Fruit fly (Drosophila melanogaster) whole organism, larva: Measurements from ENCODE around the gene CG10365.

Experiments
- noc ChIP-seq: fragments of 200-800 bp; sonication (Bioruptor generic); optimal IDR thresholded peaks from 3 replicates; lab custom pipeline; 2019; ENCODE audit warnings: missing biosample characterization, mild to moderate bottlenecking, missing genetic modification characterization, moderate library complexity

CG10365 gene

dm6 chr3R:23722680-23723372, at the start of gene CG10365:
CG10365 (plus strand) TSS chr3R:23723331.
- peak; percentile 89 for TF ChIP-seq noc (tag; lab: Kevin White, UChicago)

dm6 chr3R:23674369-23674768, 48.8 kb upstream of the CG10365 start:
- no peak for TF ChIP-seq noc (tag; lab: Kevin White, UChicago)

DNA sequence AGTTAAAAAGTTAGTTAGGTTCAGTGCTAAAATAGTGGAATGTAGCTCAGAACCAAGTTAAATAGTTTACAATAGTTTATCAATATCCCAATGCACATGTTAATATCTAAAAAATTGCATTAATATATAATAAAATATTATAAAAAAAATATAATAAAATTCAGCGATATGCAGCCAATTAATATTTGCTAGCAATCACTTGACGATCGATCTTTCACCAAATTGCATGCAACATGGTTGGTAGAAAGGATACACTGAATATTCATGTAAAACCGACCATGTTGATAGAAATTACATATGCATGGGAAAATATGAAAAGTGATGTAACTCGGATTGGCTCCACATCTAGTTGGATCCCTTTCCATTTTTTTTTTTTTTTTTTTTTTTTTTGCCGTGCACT, 47.5 kb upstream of the CG10365 start:
- no peak for TF ChIP-seq noc (tag; lab: Kevin White, UChicago)

- no peak for TF ChIP-seq noc (tag; lab: Kevin White, UChicago)
Observed at dm6 chr3R:23677058-23677457, 46.1 kb upstream of the CG10365 start, which contains the start of gene GILT3. GILT3 (plus strand) TSS chr3R:23677358.

- peak; percentile 89 for TF ChIP-seq noc (tag; lab: Kevin White, UChicago)
Observed at dm6 chr3R:23678349-23679193, 44.6 kb upstream of the CG10365 start, which contains the start of gene GILT2. GILT2 (plus strand) TSS chr3R:23678895.

- peak; percentile 18 for TF ChIP-seq noc (tag; lab: Kevin White, UChicago)
Observed at dm6 chr3R:23679911-23680336, 43.2 kb upstream of the CG10365 start, which contains the start of gene eIF3d1. eIF3d1 (plus strand) TSS chr3R:23680039.

DNA sequence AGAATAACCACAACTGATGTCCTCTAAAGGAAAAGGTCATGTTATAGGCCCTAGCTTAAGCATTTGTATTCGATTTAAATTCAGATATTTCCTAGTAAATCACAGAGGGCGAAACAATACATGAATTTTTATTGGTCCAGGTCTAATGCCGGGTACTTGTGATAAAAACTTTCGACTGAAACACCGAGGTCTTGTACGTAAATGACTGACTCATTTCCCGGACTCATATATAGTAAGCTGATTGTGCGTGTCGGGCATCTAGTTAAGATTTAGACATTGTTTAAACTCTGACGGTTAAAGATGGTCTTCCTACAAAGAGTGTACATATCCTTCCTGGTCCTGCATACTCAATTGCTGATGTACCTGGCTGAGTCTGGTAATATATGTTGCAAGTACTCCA, 40.9 kb upstream of the CG10365 start, which contains the start of gene CG16710:
CG16710 (plus strand) TSS at position 301 of the 400 bp plus-strand sequence.
- no peak for TF ChIP-seq noc (tag; lab: Kevin White, UChicago)

DNA sequence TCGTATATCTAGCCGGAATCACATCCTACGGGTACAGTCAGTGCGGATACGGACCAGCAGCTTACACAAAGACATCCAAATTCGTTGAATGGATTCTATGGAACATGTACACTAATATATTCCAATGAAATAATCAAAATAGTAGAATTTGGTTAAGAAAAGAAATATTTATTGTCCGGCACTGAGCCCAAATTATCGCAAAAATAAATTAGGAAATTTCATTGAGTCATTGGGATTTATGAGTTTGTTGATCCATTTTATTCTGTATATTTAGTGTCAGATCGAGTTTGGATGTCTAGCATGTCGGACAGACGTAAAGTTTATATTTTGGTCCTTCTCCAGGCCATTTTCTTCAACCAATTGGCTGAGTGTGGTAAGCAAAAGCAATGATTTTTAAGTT, 39.4 kb upstream of the CG10365 start, which contains the start of gene CG18754:
CG18754 (plus strand) TSS at position 301 of the 400 bp plus-strand sequence.
- no peak for TF ChIP-seq noc (tag; lab: Kevin White, UChicago)

DNA sequence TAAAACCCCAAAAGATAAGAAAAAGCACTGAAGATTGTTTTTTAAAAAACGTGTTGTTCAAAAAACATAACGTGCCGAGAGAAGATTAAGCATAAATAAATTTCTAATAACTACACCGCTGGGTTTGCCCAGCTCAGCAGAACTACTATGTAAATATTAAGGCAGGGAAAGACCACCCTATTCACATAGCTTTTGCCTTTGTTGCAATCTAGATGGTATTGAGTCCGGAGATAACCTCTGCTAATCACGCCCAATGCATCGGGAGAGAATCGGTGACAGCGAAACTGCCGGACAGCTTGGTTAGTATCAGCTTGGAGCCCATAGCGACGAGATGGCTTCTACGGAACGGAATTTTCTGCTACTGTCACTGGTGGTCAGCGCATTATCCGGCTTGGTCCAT, 37.2 kb upstream of the CG10365 start, which contains the start of gene SPE:
SPE (plus strand) TSS at position 301 of the 400 bp plus-strand sequence.
- TF ChIP-seq noc (tag; lab: Kevin White, UChicago), result no peak

dm6 chr3R:23686924-23687323, 36.2 kb upstream of the CG10365 start:
- no peak for TF ChIP-seq noc (tag; lab: Kevin White, UChicago)

DNA sequence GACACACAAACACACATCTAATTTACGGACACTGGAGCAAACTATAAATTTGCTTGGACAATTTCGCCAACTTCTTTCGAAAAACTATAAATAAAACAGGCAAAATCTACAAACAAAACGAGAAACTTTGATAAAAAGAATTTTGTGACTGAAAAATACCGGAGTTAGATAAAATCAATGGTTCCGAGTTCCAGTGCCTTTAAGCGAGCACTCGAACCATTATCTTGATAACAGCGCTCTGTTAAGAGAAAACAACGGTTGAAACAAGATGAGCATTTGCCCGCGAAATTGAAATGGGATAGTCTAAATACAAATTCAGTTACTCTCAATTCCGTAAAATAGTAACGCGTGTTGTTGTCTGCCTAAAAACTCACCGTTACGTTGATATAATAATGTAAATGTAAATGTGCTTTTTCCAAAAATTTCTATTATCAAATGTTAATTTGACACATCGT, 28.5 kb upstream of the CG10365 start, which contains the start of gene CG10254:
CG10254 (minus strand) TSS at position 405 of the 455 bp plus-strand sequence.
- TF ChIP-seq noc (tag; lab: Kevin White, UChicago), result no peak

DNA sequence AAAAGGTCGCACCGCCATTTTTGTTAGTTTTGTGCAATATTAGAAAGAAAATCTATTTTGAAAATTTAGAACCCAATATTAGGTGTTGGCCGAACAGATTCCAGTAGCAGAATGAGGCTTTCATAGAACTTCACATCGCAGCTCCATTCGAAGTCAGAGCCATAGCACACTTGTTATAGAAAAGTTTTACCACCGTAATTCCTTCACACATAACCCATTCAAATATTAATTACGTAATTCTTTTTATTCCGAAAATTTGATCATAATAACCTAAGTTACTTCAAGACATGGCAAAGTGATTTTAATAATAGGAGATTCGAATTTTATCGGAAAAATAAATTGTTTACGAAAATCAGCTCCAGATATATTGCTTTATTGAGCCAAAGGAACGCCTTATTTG, 27.0 kb upstream of the CG10365 start, which contains the start of gene CG10252:
CG10252 (minus strand) TSS at position 101 of the 400 bp plus-strand sequence.
- TF ChIP-seq noc (tag; lab: Kevin White, UChicago), result no peak

DNA sequence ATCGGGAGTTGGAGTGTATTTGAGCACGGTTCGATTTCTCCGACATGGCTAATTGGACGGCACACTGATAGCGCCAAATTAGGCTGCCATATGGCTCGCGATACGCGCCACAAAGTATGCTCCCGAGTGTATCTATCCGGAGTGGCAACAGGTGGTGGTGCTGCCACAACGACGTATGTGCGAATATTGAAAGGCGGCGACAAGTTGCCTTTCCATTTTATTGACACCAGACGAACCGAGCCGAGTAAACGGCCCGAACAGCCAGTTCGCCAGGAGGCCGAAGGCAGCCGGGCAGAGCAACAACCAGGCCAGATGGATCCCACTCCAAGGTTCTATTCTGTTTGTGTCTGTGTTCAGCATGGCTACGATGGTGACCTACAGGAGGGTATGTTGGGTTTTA, 24.3 kb upstream of the CG10365 start, which contains the start of gene prt:
prt (minus strand) TSS at position 193 of the 400 bp plus-strand sequence.
- TF ChIP-seq noc (tag; lab: Kevin White, UChicago), result no peak

- TF ChIP-seq noc (tag; lab: Kevin White, UChicago), result no peak
Observed at dm6 chr3R:23700304-23700767, 22.8 kb upstream of the CG10365 start, which contains the start of the genes CG31468 and Gba1a. CG31468 (minus strand) TSS chr3R:23700354. Gba1a (plus strand) TSS chr3R:23700621.

DNA sequence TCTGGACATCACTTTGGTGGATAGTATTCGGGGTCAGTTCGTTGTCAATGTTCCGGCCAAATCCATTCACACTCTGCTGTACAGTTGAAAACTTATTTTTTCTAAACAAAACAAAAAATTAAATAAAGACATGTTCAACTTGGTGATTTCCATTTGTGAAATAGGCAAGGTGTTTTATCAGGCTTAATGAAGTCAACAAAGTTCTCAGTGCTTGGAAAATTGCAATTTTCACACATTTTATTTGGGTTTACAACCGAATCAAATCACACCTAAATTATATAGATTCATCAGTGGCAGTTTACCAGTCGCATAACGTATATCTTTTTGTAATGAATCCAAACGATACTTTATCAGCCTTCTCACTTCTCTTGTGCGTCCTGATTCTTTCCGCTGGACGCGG, 20.7 kb upstream of the CG10365 start, which contains the start of gene Qsox4:
Qsox4 (plus strand) TSS at position 301 of the 400 bp plus-strand sequence.
- TF ChIP-seq noc (tag; lab: Kevin White, UChicago), result no peak
